Worm (Caenorhabditis elegans) whole organism, L3 larva: ENCODE data around the gene set-17.

Experiments used
- ZK546.5 ChIP-seq: sonication (generic microtip); optimal IDR thresholded peaks from 2 replicates; lab custom pipeline; 2017; ENCODE audit warnings: missing biosample characterization, missing genetic modification characterization
- ama-1 ChIP-seq: fragments of 150-350 bp; optimal IDR thresholded peaks from 2 replicates; lab custom pipeline; 2018
- ceh-82 ChIP-seq: fragments of 150-350 bp; optimal IDR thresholded peaks from 2 replicates; lab custom pipeline; 2014; ENCODE audit warnings: missing biosample characterization, missing genetic modification characterization
- daf-12 ChIP-seq: fragments of 150-350 bp; optimal IDR thresholded peaks from 2 replicates; lab custom pipeline; 2014; ENCODE audit warnings: missing biosample characterization, missing genetic modification reagents, missing genetic modification characterization
- egl-27 ChIP-seq: sonication (generic microtip); optimal IDR thresholded peaks from 4 replicates; lab custom pipeline; 2017; ENCODE audit warnings: missing biosample characterization, missing genetic modification reagents, missing genetic modification characterization
- egl-5 ChIP-seq: fragments of 150-350 bp; optimal IDR thresholded peaks from 2 replicates; lab custom pipeline; 2017; ENCODE audit warnings: missing biosample characterization, missing genetic modification reagents, missing genetic modification characterization, inconsistent platforms
- elt-1 ChIP-seq: fragments of 150-350 bp; optimal IDR thresholded peaks from 2 replicates; lab custom pipeline; 2014; ENCODE audit warnings: missing biosample characterization, missing genetic modification characterization
- elt-2 ChIP-seq: sonication (generic microtip); optimal IDR thresholded peaks from 2 replicates; lab custom pipeline; 2016; ENCODE audit warnings: missing genetic modification reagents, mild to moderate bottlenecking, missing genetic modification characterization, missing compliant biosample characterization
- elt-3 ChIP-seq, 3 experiments: fragments of 150-350 bp in 1 of 3; sonication (generic microtip) in 2 of 3; optimal IDR thresholded peaks; 2 replicates in 2 of 3; 4 replicates in 1 of 3; lab custom pipeline; 2014 to 2017; ENCODE audit warnings: missing biosample characterization in 3 of 3, missing genetic modification characterization in 3 of 3
- fkh-10 ChIP-seq: sonication (generic microtip); optimal IDR thresholded peaks from 2 replicates; lab custom pipeline; 2017; ENCODE audit warnings: missing biosample characterization, missing genetic modification reagents, missing genetic modification characterization
- fos-1 ChIP-seq: fragments of 150-350 bp; optimal IDR thresholded peaks from 2 replicates; lab custom pipeline; 2014; ENCODE audit warnings: missing biosample characterization, missing genetic modification characterization
- hmg-11 ChIP-seq: sonication (generic microtip); optimal IDR thresholded peaks from 2 replicates; lab custom pipeline; 2016; ENCODE audit warnings: missing genetic modification characterization, missing compliant biosample characterization
- jun-1 ChIP-seq: fragments of 150-350 bp; optimal IDR thresholded peaks from 2 replicates; lab custom pipeline; 2014; ENCODE audit warnings: missing biosample characterization, missing genetic modification reagents, missing genetic modification characterization
- lin-15B ChIP-seq: fragments of 150-350 bp; optimal IDR thresholded peaks from 2 replicates; lab custom pipeline; 2014; ENCODE audit warnings: missing biosample characterization, missing genetic modification characterization
- lin-39 ChIP-seq: fragments of 150-350 bp; optimal IDR thresholded peaks from 2 replicates; lab custom pipeline; 2018; ENCODE audit warnings: missing biosample characterization, missing genetic modification reagents, missing genetic modification characterization
- lsy-12 ChIP-seq: sonication (generic microtip); optimal IDR thresholded peaks from 2 replicates; lab custom pipeline; 2016; ENCODE audit warnings: mild to moderate bottlenecking, missing genetic modification characterization, missing compliant biosample characterization
- mdl-1 ChIP-seq: fragments of 150-350 bp; optimal IDR thresholded peaks from 2 replicates; lab custom pipeline; 2014; ENCODE audit warnings: missing biosample characterization, missing genetic modification characterization
- nfya-1 ChIP-seq: sonication (generic microtip); optimal IDR thresholded peaks from 2 replicates; lab custom pipeline; 2017; ENCODE audit warnings: missing genetic modification characterization, mild to moderate bottlenecking, missing compliant biosample characterization, antibody characterized with exemption, moderate library complexity; ENCODE audit not compliant: insufficient read depth
- nhr-11 ChIP-seq: fragments of 150-350 bp; optimal IDR thresholded peaks from 2 replicates; lab custom pipeline; 2014; ENCODE audit warnings: missing biosample characterization, missing genetic modification characterization
- nhr-23 ChIP-seq: fragments of 150-350 bp; optimal IDR thresholded peaks from 2 replicates; lab custom pipeline; 2014; ENCODE audit warnings: missing biosample characterization, missing genetic modification reagents, missing genetic modification characterization
- nhr-25 ChIP-seq: sonication (generic microtip); optimal IDR thresholded peaks from 2 replicates; lab custom pipeline; 2017; ENCODE audit warnings: missing biosample characterization, missing genetic modification characterization
- nhr-28 ChIP-seq: fragments of 150-350 bp; optimal IDR thresholded peaks from 2 replicates; lab custom pipeline; 2014; ENCODE audit warnings: missing biosample characterization, missing genetic modification characterization
- nhr-43 ChIP-seq: sonication (generic microtip); optimal IDR thresholded peaks from 2 replicates; lab custom pipeline; 2016; ENCODE audit warnings: mild to moderate bottlenecking, missing genetic modification characterization, missing compliant biosample characterization; ENCODE audit not compliant: poor library complexity, severe bottlenecking
- pha-4 ChIP-seq: fragments of 150-350 bp; optimal IDR thresholded peaks from 2 replicates; lab custom pipeline; 2014; ENCODE audit warnings: missing biosample characterization, missing genetic modification reagents, missing genetic modification characterization
- pqm-1 ChIP-seq: fragments of 150-350 bp; optimal IDR thresholded peaks from 2 replicates; lab custom pipeline; 2017; ENCODE audit warnings: missing biosample characterization, missing genetic modification characterization, inconsistent platforms
- sea-2 ChIP-seq: fragments of 150-350 bp; sonication (generic microtip); optimal IDR thresholded peaks from 4 replicates; lab custom pipeline; 2014; ENCODE audit warnings: missing biosample characterization, missing genetic modification reagents, missing genetic modification characterization
- skn-1 ChIP-seq: fragments of 150-350 bp; optimal IDR thresholded peaks from 2 replicates; lab custom pipeline; 2014; ENCODE audit warnings: missing biosample characterization, missing genetic modification characterization
- snpc-4 ChIP-seq: fragments of 150-350 bp; optimal IDR thresholded peaks from 2 replicates; lab custom pipeline; 2014; ENCODE audit warnings: missing biosample characterization, missing genetic modification characterization
- tbx-2 ChIP-seq: sonication (generic microtip); optimal IDR thresholded peaks from 2 replicates; lab custom pipeline; 2016; ENCODE audit warnings: mild to moderate bottlenecking, missing genetic modification characterization, missing compliant biosample characterization
- unc-39 ChIP-seq: sonication (generic microtip); optimal IDR thresholded peaks from 4 replicates; lab custom pipeline; 2017; ENCODE audit warnings: missing biosample characterization, missing genetic modification characterization
- zag-1 ChIP-seq: fragments of 150-350 bp; optimal IDR thresholded peaks from 2 replicates; lab custom pipeline; 2014; ENCODE audit warnings: missing biosample characterization, missing genetic modification characterization
- ztf-11 ChIP-seq: fragments of 150-350 bp; optimal IDR thresholded peaks from 2 replicates; lab custom pipeline; 2014; ENCODE audit warnings: missing biosample characterization, missing genetic modification characterization

set-17 gene

DNA sequence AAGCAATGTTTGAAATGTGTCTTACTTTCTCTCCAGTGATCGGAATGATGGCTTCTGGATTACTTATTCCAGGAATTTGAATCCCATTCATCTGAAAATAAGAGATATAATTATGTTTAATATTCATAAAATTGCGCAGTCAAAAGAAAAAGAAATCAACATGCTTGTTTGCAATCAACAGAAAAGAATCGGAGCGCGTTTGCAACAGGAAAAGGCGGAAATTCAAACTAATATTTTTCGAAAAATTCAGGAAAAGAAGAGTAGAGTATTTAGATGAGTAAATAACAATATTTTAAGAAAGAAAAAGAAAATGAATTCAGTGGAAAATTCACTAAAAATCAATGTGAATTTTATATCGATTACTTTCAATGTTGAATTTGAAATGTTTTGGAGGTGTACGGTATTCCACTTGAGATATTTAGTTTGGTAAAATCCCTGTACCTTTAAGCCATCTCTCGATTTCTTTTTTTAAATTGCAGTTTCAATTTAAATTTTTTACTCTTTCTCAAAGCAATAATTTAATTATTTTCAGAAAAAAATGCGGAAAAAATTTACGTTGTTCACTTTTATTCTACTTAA, at the start of gene set-17, which contains the start of gene T21B10.4:
Gene set-17 (minus strand): TSS at position 127 of the 579 bp plus-strand sequence.
Gene T21B10.4 (plus strand): TSS at position 533 of the 579 bp plus-strand sequence.
- TF ChIP-seq daf-12 (tag; lab: Kevin White, UChicago) = no peak
- TF ChIP-seq sea-2 (GFP tag; lab: Kevin White, UChicago) = no peak
- TF ChIP-seq nhr-25 (tag; lab: Kevin White, UChicago) = peak; percentile 7
- TF ChIP-seq elt-1 (tag; lab: Kevin White, UChicago) = peak; percentile 61
- TF ChIP-seq lin-15B (tag; lab: Kevin White, UChicago) = peak; percentile 29
- TF ChIP-seq nfya-1 (tag; lab: Kevin White, UChicago) = peak; percentile 35
- no peak for TF ChIP-seq fos-1 (tag; lab: Kevin White, UChicago)
- peak; percentile 86 for TF ChIP-seq pha-4 (tag; lab: Kevin White, UChicago)
- TF ChIP-seq egl-5 (tag; lab: Kevin White, UChicago) = no peak

DNA sequence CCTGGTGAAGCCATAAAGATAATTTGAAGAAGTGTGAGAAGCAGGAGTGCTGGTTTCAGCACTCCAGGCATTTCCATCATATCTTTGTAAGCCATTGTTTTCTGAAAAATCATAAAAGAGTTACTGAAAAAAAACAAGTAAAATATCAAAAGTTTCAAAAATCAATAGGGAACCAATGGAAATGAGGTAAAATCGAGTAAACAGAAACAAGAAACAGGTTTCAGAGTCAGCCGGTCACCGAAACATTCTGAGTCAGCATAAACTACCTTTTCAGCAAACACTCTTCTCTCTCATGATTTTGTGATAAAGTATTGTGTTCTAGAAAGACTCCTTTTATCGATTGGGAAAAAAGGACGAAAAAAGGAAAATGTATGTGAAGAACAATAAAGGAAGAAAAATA, 49.2 kb upstream of the set-17 start, which contains the start of gene C18E9.9:
Gene C18E9.9 (minus strand): TSS at position 101 of the 400 bp plus-strand sequence.
- no peak for TF ChIP-seq hmg-11 (tag; lab: Kevin White, UChicago)
- peak; percentile 21 for TF ChIP-seq pqm-1 (tag; lab: Kevin White, UChicago)
- peak; percentile 20 for TF ChIP-seq pha-4 (tag; lab: Kevin White, UChicago)
- peak; percentile 12 for TF ChIP-seq elt-2 (tag; lab: Kevin White, UChicago)
- no peak for TF ChIP-seq nhr-23 (tag; lab: Kevin White, UChicago)

DNA sequence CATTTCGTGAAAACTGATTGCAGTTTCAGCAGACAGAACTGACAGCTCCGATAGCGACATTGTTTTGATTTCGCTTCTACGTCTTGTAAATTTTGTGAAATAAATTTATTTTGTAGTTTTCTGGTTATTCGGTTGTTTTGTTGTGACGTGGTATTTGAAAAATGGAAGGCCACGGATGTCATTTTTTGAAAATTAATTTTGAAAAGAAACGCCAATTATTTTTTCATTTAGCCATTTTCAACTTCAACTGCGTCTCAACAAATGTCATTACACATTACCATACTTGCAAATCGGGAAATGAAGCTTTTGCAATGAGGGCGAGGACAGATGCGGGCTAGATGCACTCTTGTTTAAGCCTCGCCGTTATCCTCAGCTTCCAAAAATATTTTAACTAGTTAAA, 47.7 kb upstream of the set-17 start, which contains the start of gene C18E9.8:
Gene C18E9.8 (minus strand): TSS at position 101 of the 400 bp plus-strand sequence.
- TF ChIP-seq ZK546.5 (tag; lab: Kevin White, UChicago) = no peak
- TF ChIP-seq elt-2 (tag; lab: Kevin White, UChicago) = peak; percentile 36

DNA sequence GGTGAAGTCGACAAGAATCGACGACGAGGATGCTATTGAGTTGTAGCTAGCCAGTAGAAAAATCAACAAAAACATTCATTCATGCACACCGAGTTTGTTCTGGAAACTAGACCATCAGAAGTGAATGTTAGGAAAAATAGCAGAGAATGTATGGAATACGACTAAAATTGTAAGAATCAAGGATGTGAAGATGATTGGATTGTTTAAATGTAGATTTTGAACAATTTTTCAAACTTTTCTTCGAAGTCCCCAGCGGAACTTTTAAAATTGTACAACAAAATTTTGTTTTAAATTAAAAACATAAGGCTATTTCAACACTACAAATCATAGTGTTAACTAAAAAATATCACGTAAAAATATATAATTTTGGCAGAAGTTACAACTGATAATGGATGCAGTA, 42.4 kb upstream of the set-17 start, which contains the start of gene C18E9.7:
Gene C18E9.7 (minus strand): TSS at position 101 of the 400 bp plus-strand sequence.
- no peak for TF ChIP-seq ceh-82
- no peak for TF ChIP-seq tbx-2 (tag; lab: Kevin White, UChicago)
- no peak for TF ChIP-seq egl-27 (tag; lab: Kevin White, UChicago)
- TF ChIP-seq hmg-11 (tag; lab: Kevin White, UChicago) = no peak
- no peak for TF ChIP-seq ZK546.5 (tag; lab: Kevin White, UChicago)
- no peak for TF ChIP-seq egl-5 (tag; lab: Kevin White, UChicago)
- TF ChIP-seq jun-1 (tag; lab: Kevin White, UChicago) = no peak
- TF ChIP-seq nhr-11 (tag; lab: Kevin White, UChicago) = no peak
- no peak for TF ChIP-seq elt-3 (tag; optimal IDR thresholded peaks at IDR 0.05; lab: Kevin White, UChicago)
- TF ChIP-seq lin-15B (tag; lab: Kevin White, UChicago) = no peak
- TF ChIP-seq pha-4 (tag; lab: Kevin White, UChicago) = no peak
- TF ChIP-seq daf-12 (tag; lab: Kevin White, UChicago) = no peak
- TF ChIP-seq lsy-12 (tag; lab: Kevin White, UChicago) = no peak
- no peak for TF ChIP-seq unc-39
- TF ChIP-seq nfya-1 (tag; lab: Kevin White, UChicago) = no peak

- TF ChIP-seq hmg-11 (tag; lab: Kevin White, UChicago) = peak; percentile 27
- TF ChIP-seq nfya-1 (tag; lab: Kevin White, UChicago) = no peak
- no peak for TF ChIP-seq jun-1 (tag; lab: Kevin White, UChicago)
- TF ChIP-seq elt-2 (tag; lab: Kevin White, UChicago) = no peak
- no peak for TF ChIP-seq mdl-1
- TF ChIP-seq pha-4 (tag; lab: Kevin White, UChicago) = peak; percentile 4
Measured at ce11 chrII:8973516-8974043, 33.3 kb upstream of the set-17 start, which contains the start of gene tomm-40. Gene tomm-40 (minus strand): TSS chrII:8973566.

ce11 chrII:8969251-8970183, 29.2 kb upstream of the set-17 start, which contains the start of the genes szy-20 and C18E9.5:
Gene szy-20 (minus strand): TSS chrII:8969333.
Gene C18E9.5 (plus strand): TSS chrII:8969980.
- TF ChIP-seq nhr-43 (tag; lab: Kevin White, UChicago) (peak; percentile 65), ceh-82 (peak; percentile 52), nfya-1 (tag; lab: Kevin White, UChicago) (peak; percentile 84), elt-1 (tag; lab: Kevin White, UChicago) (peak; percentile 31), ama-1 (peak; percentile 49), pqm-1 (tag; lab: Kevin White, UChicago) (peak; percentile 72), fos-1 (tag; lab: Kevin White, UChicago) (no peak), nhr-28 (no peak), hmg-11 (tag; lab: Kevin White, UChicago) (peak; percentile 69), ZK546.5 (tag; lab: Kevin White, UChicago) (no peak), elt-2 (tag; lab: Kevin White, UChicago) (peak; percentile 76), fkh-10 (GFP tag; lab: Kevin White, UChicago) (peak; percentile 52), lin-39 (peak; percentile 70), ztf-11 (tag; lab: Kevin White, UChicago) (no peak), lsy-12 (tag; lab: Kevin White, UChicago) (peak; percentile 57), pha-4 (tag; lab: Kevin White, UChicago) (peak; percentile 78), snpc-4 (tag; lab: Kevin White, UChicago) (peak; percentile 59), skn-1 (peak; percentile 18), tbx-2 (tag; lab: Kevin White, UChicago) (peak; percentile 64), lin-15B (tag; lab: Kevin White, UChicago) (peak; percentile 81), elt-3 (tag; optimal IDR thresholded peaks at IDR 0.05; lab: Kevin White, UChicago) (no peak), zag-1 (tag; lab: Kevin White, UChicago) (no peak)
